Fruit fly (Drosophila melanogaster) whole organism, prepupa: Measurements from ENCODE around the gene ATPsynGL.

Experiments used
- CG10631 ChIP-seq: fragments of 200-800 bp; sonication (Bioruptor generic); optimal IDR thresholded peaks from 2 replicates; lab custom pipeline; 2016; ENCODE audit warnings: missing biosample characterization, missing genetic modification characterization
- CG11294 ChIP-seq: fragments of 200-800 bp; sonication (Bioruptor generic); IDR thresholded peaks from 2 replicates; pipeline ENCODE4 v1.3.6; 2022; ENCODE audit warnings: missing biosample characterization, missing genetic modification characterization
- CG11762 ChIP-seq: fragments of 200-800 bp; sonication (Bioruptor generic); optimal IDR thresholded peaks from 3 replicates; lab custom pipeline; 2016; ENCODE audit warnings: missing biosample characterization, missing genetic modification characterization; ENCODE audit not compliant: insufficient read depth
- CG11902 ChIP-seq: fragments of 200-800 bp; sonication (Bioruptor generic); optimal IDR thresholded peaks from 3 replicates; lab custom pipeline; 2016; ENCODE audit warnings: missing biosample characterization, missing genetic modification characterization
- CG1621 ChIP-seq: fragments of 200-800 bp; sonication (Bioruptor generic); optimal IDR thresholded peaks from 3 replicates; lab custom pipeline; 2018; ENCODE audit warnings: missing biosample characterization, mild to moderate bottlenecking, missing genetic modification characterization
- CG3032 ChIP-seq: fragments of 200-800 bp; optimal IDR thresholded peaks from 2 replicates; lab custom pipeline; 2019; ENCODE audit warnings: missing biosample characterization, mild to moderate bottlenecking, missing genetic modification characterization, moderate library complexity
- CG34406 ChIP-seq: fragments of 200-800 bp; sonication (Bioruptor generic); optimal IDR thresholded peaks from 3 replicates; lab custom pipeline; 2016; ENCODE audit warnings: missing biosample characterization, missing genetic modification characterization
- CG6276 ChIP-seq: fragments of 200-800 bp; sonication (Bioruptor generic); optimal IDR thresholded peaks from 2 replicates; lab custom pipeline; 2017; ENCODE audit warnings: missing biosample characterization, mild to moderate bottlenecking, missing genetic modification characterization
- CG6808 ChIP-seq: fragments of 200-800 bp; sonication (Bioruptor generic); optimal IDR thresholded peaks from 3 replicates; lab custom pipeline; 2017; ENCODE audit warnings: missing biosample characterization, missing genetic modification characterization, mild to moderate bottlenecking, moderate library complexity, missing genetic modification reagents
- CG6854 ChIP-seq: fragments of 200-800 bp; sonication (Bioruptor generic); optimal IDR thresholded peaks from 2 replicates; lab custom pipeline; 2017; ENCODE audit warnings: missing biosample characterization, mild to moderate bottlenecking, missing genetic modification characterization
- CG7368 ChIP-seq: fragments of 200-800 bp; sonication (Bioruptor generic); optimal IDR thresholded peaks from 3 replicates; lab custom pipeline; 2016; ENCODE audit warnings: missing biosample characterization, missing genetic modification characterization
- CG8319 ChIP-seq: fragments of 200-800 bp; sonication (Bioruptor generic); optimal IDR thresholded peaks from 3 replicates; lab custom pipeline; 2016; ENCODE audit warnings: missing biosample characterization, missing genetic modification characterization
- CG8632 ChIP-seq: fragments of 200-800 bp; sonication (Bioruptor generic); optimal IDR thresholded peaks from 3 replicates; lab custom pipeline; 2016; ENCODE audit warnings: missing biosample characterization, missing genetic modification characterization
- CG9139 ChIP-seq: fragments of 200-800 bp; sonication (Bioruptor generic); optimal IDR thresholded peaks from 3 replicates; lab custom pipeline; 2017; ENCODE audit warnings: missing biosample characterization, mild to moderate bottlenecking, missing genetic modification characterization
- Eip93F ChIP-seq: fragments of 200-800 bp; sonication (Bioruptor generic); optimal IDR thresholded peaks from 2 replicates; lab custom pipeline; 2016; ENCODE audit warnings: missing biosample characterization, mild to moderate bottlenecking, missing genetic modification characterization
- Ets21C ChIP-seq: fragments of 200-800 bp; sonication (Bioruptor generic); optimal IDR thresholded peaks from 3 replicates; lab custom pipeline; 2016; ENCODE audit warnings: missing biosample characterization, missing genetic modification characterization
- Ets96B ChIP-seq: fragments of 200-800 bp; optimal IDR thresholded peaks from 2 replicates; lab custom pipeline; 2019; ENCODE audit warnings: missing biosample characterization, mild to moderate bottlenecking, missing genetic modification characterization, moderate library complexity
- Gug ChIP-seq: fragments of 200-800 bp; sonication (Bioruptor generic); IDR thresholded peaks from 2 replicates; pipeline ENCODE4 v1.3.6; 2022; ENCODE audit warnings: missing biosample characterization, missing genetic modification characterization
- Hr38 ChIP-seq: sonication (Bioruptor generic); optimal IDR thresholded peaks from 2 replicates; lab custom pipeline; 2016; ENCODE audit warnings: missing biosample characterization, missing genetic modification characterization
- Met ChIP-seq: fragments of 200-800 bp; sonication (Bioruptor generic); optimal IDR thresholded peaks from 3 replicates; lab custom pipeline; 2016; ENCODE audit warnings: missing biosample characterization, missing genetic modification characterization
- Smox ChIP-seq: fragments of 200-800 bp; sonication (Bioruptor generic); optimal IDR thresholded peaks from 3 replicates; lab custom pipeline; 2016; ENCODE audit warnings: missing biosample characterization, missing genetic modification characterization
- Sox14 ChIP-seq: fragments of 200-800 bp; sonication (Bioruptor generic); optimal IDR thresholded peaks from 3 replicates; lab custom pipeline; 2016; ENCODE audit warnings: missing biosample characterization, missing genetic modification characterization
- achi ChIP-seq: fragments of 200-800 bp; sonication (Bioruptor generic); optimal IDR thresholded peaks from 3 replicates; lab custom pipeline; 2016; ENCODE audit warnings: missing biosample characterization, missing genetic modification characterization
- cyc ChIP-seq: fragments of 200-800 bp; sonication (Bioruptor generic); optimal IDR thresholded peaks from 3 replicates; lab custom pipeline; 2016; ENCODE audit warnings: missing biosample characterization, missing genetic modification characterization
- dsx ChIP-seq: fragments of 200-800 bp; optimal IDR thresholded peaks from 3 replicates; lab custom pipeline; 2019; ENCODE audit warnings: missing biosample characterization, mild to moderate bottlenecking, missing genetic modification characterization, moderate library complexity; ENCODE audit not compliant: poor library complexity, severe bottlenecking
- eg ChIP-seq: fragments of 200-800 bp; sonication (Bioruptor generic); IDR thresholded peaks from 3 replicates; pipeline ENCODE4 v1.3.6; 2022; ENCODE audit warnings: missing biosample characterization, missing genetic modification characterization
- fd59A ChIP-seq: fragments of 200-800 bp; sonication (Bioruptor generic); optimal IDR thresholded peaks from 2 replicates; lab custom pipeline; 2017; ENCODE audit warnings: missing biosample characterization, mild to moderate bottlenecking, missing genetic modification characterization, missing genetic modification reagents
- fd85E ChIP-seq: fragments of 200-800 bp; sonication (Bioruptor generic); optimal IDR thresholded peaks from 3 replicates; lab custom pipeline; 2016; ENCODE audit warnings: missing biosample characterization, missing genetic modification characterization
- fkh ChIP-seq: fragments of 200-800 bp; sonication (Bioruptor generic); optimal IDR thresholded peaks from 3 replicates; lab custom pipeline; 2017; ENCODE audit warnings: missing biosample characterization, mild to moderate bottlenecking, missing genetic modification characterization, moderate library complexity
- pdm3 ChIP-seq: fragments of 200-800 bp; sonication (Bioruptor generic); optimal IDR thresholded peaks from 3 replicates; lab custom pipeline; 2016; ENCODE audit warnings: missing biosample characterization, missing genetic modification characterization
- salr ChIP-seq, 2 experiments: fragments of 200-800 bp; sonication (Bioruptor generic); optimal IDR thresholded peaks; 3 replicates each; lab custom pipeline; 2016 to 2018; ENCODE audit warnings: missing biosample characterization in 2 of 2, missing genetic modification characterization in 2 of 2, mild to moderate bottlenecking in 1 of 2
- spab ChIP-seq: fragments of 200-800 bp; sonication (Bioruptor generic); optimal IDR thresholded peaks from 2 replicates; lab custom pipeline; 2017; ENCODE audit warnings: missing biosample characterization, mild to moderate bottlenecking, missing genetic modification characterization, missing genetic modification reagents
- topi ChIP-seq: fragments of 200-800 bp; sonication (Bioruptor generic); optimal IDR thresholded peaks from 3 replicates; lab custom pipeline; 2016; ENCODE audit warnings: missing biosample characterization, missing genetic modification characterization

Gene ATPsynGL

DNA sequence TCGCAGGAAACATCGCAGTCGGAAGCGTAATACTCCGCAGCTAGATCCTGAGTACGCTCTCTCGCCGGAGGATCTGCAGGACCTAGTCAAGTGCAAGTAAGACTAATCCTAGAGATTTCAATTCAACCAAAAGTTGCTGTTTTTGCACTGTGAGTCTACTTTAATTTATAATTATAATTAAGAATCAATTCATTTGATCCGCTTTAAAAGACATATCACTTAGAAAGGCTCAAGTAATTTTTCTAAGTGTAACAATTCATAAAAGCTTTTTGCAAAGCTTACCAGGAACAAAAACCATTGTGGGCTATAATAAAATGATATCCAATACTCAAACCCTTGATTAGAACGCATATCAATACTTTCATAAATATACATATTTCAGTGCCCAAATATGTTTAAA is 9.8 kb downstream of the ATPsynGL start (continued):
- TF ChIP-seq cyc (GFP tag; lab: Kevin White, UChicago): no peak

dm6 chr2L:7767328-7767727 is 20.3 kb downstream of the ATPsynGL start, which contains the start of gene CG7191:
CG7191 (plus strand) TSS chr2L:7767628.
- TF ChIP-seq Eip93F (GFP tag; lab: Kevin White, UChicago): no peak
- TF ChIP-seq, all 60 proteins: peak for 0

DNA sequence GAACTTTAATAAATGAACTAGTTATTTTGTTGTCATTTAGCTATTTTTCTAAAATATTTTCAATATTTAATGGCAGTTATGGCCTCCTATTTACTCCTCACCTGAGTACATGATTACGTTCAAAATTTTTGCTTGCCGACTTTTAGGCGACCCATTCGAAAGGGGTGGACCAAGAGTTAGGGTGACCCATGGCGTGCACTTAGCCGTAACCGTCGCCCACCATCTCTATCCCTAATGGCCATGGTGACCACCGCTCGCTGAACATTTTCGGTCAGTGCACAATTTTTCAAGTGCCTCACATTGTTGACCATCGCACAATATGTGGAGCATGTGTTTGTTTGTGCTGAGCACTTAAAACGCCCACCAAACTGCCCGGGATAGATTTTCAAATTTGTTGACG is 24.8 kb downstream of the ATPsynGL start:
- TF ChIP-seq CG11294 (GFP tag; lab: Robert Waterston, UW): peak; percentile 9; the same call in 1 of the 2 replicates
- no peak for TF ChIP-seq pdm3

- no peak for TF ChIP-seq achi (GFP tag; lab: Kevin White, UChicago)
- TF ChIP-seq fkh (GFP tag; lab: Kevin White, UChicago): peak; percentile 60
Observed at dm6 chr2L:7775260-7775659, 28.2 kb downstream of the ATPsynGL start.

- TF ChIP-seq Smox (GFP tag; lab: Kevin White, UChicago): no peak
- TF ChIP-seq CG9139 (GFP tag; lab: Kevin White, UChicago): no peak
- peak; percentile 72 for TF ChIP-seq fkh (GFP tag; lab: Kevin White, UChicago)
- TF ChIP-seq CG8319 (GFP tag; lab: Kevin White, UChicago): no peak
Observed at dm6 chr2L:7777979-7778692, 31.1 kb downstream of the ATPsynGL start, which contains the start of gene CG7179. CG7179 (minus strand) TSS chr2L:7778029.

DNA sequence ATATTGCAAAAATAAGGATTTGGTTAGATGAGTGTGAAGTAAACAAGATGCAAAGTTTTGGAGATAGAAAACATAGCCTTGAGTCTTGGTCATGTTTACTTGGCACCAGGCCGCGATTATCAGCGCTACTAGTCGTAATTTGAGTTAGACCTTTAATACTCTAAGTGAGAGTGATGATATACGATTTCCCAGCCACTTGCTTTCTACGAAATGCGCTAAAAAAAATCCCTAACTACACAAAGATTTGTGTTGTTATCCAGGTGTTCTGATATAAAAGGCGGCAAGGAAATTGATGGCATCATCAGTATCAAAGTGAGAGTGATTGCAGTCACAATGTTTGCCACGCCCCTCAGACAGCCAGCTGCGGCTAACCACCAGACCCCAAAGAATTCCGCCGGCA is 32.7 kb downstream of the ATPsynGL start, which contains the start of gene Uro:
Gene Uro, plus strand, starts transcription at position 301 of the 400 bp plus-strand sequence.
- no peak for TF ChIP-seq CG6808 (GFP tag; lab: Kevin White, UChicago)
- TF ChIP-seq CG8632 (GFP tag; lab: Kevin White, UChicago): no peak
- TF ChIP-seq topi (GFP tag; lab: Kevin White, UChicago): no peak
- TF ChIP-seq CG34406: no peak
- TF ChIP-seq CG1621 (tag; lab: Kevin White, UChicago): no peak
- TF ChIP-seq, all 60 proteins: peak for 0

dm6 chr2L:7781165-7781564 is 34.1 kb downstream of the ATPsynGL start, which contains the start of gene CG7164:
CG7164 (plus strand) TSS chr2L:7781465.
- TF ChIP-seq Hr38 (GFP tag; lab: Kevin White, UChicago) (no peak), topi (GFP tag; lab: Kevin White, UChicago) (no peak), dsx (GFP tag; lab: Kevin White, UChicago) (no peak), CG11902 (GFP tag; lab: Kevin White, UChicago) (no peak), fd85E (no peak)

DNA sequence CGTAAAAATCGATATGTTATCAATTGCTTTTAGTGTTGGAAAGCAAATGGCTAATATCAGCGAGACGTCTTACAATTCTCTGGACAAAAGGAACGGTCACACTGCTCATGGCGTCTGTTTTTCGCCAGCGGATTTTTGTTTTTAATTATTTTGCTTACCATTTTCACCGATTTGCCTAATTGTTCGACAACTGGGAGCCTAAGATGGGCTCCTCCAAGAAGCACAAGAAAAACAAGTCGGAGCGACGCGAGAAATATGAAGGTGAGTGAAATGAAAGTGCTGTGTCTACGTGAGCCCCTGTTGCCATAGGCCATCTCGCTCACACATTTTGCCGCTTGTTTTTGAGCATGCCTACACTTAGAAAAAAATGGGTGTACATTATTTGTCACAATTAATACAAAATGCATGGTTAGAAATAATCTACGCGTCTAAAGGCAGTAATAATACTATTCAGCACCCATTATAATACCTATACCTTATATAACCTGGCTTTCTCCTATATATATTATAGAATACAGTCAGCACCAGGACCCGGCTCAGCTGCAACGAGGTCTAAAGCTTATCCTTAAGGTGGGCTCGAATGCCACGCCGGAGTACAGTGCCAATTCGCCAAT is 35.8 kb downstream of the ATPsynGL start, which contains the start of gene Brd7-9:
Gene Brd7-9, plus strand, starts transcription at position 78 of the 614 bp plus-strand sequence.
- TF ChIP-seq CG10631 (GFP tag; lab: Kevin White, UChicago) (peak; percentile 61), Met (GFP tag; lab: Kevin White, UChicago) (peak; percentile 86), spab (GFP tag; lab: Kevin White, UChicago) (peak; percentile 50), cyc (GFP tag; lab: Kevin White, UChicago) (peak; percentile 70), CG6854 (GFP tag; lab: Kevin White, UChicago) (no peak), CG11762 (GFP tag; lab: Kevin White, UChicago) (peak; percentile 66), CG8319 (GFP tag; lab: Kevin White, UChicago) (peak; percentile 18), Ets21C (peak; percentile 31), topi (GFP tag; lab: Kevin White, UChicago) (peak; percentile 77), eg (GFP tag; lab: Robert Waterston, UW) (peak; percentile 92), CG6276 (GFP tag; lab: Kevin White, UChicago) (no peak), CG34406 (peak; percentile 67), dsx (GFP tag; lab: Kevin White, UChicago) (no peak), Sox14 (GFP tag; lab: Kevin White, UChicago) (peak; percentile 74), Gug (GFP tag; lab: Robert Waterston, UW) (peak; percentile 67), fkh (GFP tag; lab: Kevin White, UChicago) (no peak), Hr38 (GFP tag; lab: Kevin White, UChicago) (no peak), fd59A (peak; percentile 43), CG11294 (GFP tag; lab: Robert Waterston, UW) (peak; percentile 73), salr (GFP tag; optimal IDR thresholded peaks at IDR 0.05; lab: Kevin White, UChicago) (peak in 1 of 2 experiments; percentile 28), CG3032 (peak; percentile 62), CG7368 (GFP tag; lab: Kevin White, UChicago) (peak; percentile 73), Ets96B (tag; lab: Kevin White, UChicago) (peak; percentile 72), achi (GFP tag; lab: Kevin White, UChicago) (peak; percentile 75)
